Worm (Caenorhabditis elegans) whole organism, midembryonic: ENCODE measurements around the gene F08G2.7.

Experiments used
- T22C8.4 ChIP-seq: fragments of 200-800 bp; sonication (Bioruptor generic); IDR thresholded peaks from 2 replicates; pipeline ENCODE4 v1.3.6; 2022; ENCODE audit warnings: missing genetic modification characterization, missing compliant biosample characterization
- cog-1 ChIP-seq: sonication (generic microtip); optimal IDR thresholded peaks from 2 replicates; lab custom pipeline; 2016; ENCODE audit warnings: missing genetic modification characterization, missing compliant biosample characterization
- flt-1 ChIP-seq: fragments of 200-800 bp; sonication (Bioruptor generic); IDR thresholded peaks from 2 replicates; pipeline ENCODE4 v1.3.6; 2022; ENCODE audit warnings: missing genetic modification characterization, missing compliant biosample characterization
- klf-2 ChIP-seq: fragments of 200-800 bp; sonication (Bioruptor generic); conservative IDR thresholded peaks from 2 replicates; pipeline ENCODE4 v1.3.6; 2022; ENCODE audit warnings: missing genetic modification reagents, missing genetic modification characterization, missing compliant biosample characterization
- med-1 ChIP-seq: sonication (generic microtip); optimal IDR thresholded peaks from 2 replicates; lab custom pipeline; 2017; ENCODE audit warnings: missing genetic modification characterization, mild to moderate bottlenecking, missing compliant biosample characterization, antibody characterized with exemption, missing genetic modification reagents; ENCODE audit not compliant: insufficient read depth
- ref-1 ChIP-seq: fragments of 200-800 bp; sonication (Bioruptor generic); conservative IDR thresholded peaks from 2 replicates; pipeline ENCODE4 v1.3.6; 2022; ENCODE audit warnings: missing genetic modification reagents, missing genetic modification characterization, missing compliant biosample characterization
- tab-1 ChIP-seq: fragments of 200-800 bp; sonication (Bioruptor generic); IDR thresholded peaks from 2 replicates; pipeline ENCODE4 v1.3.6; 2022; ENCODE audit warnings: missing genetic modification characterization, missing compliant biosample characterization
- ztf-23 ChIP-seq: fragments of 200-800 bp; sonication (Bioruptor generic); IDR thresholded peaks from 2 replicates; pipeline ENCODE4 v1.3.6; 2022; ENCODE audit warnings: missing genetic modification reagents, missing genetic modification characterization, missing compliant biosample characterization
- ztf-29 ChIP-seq: fragments of 200-800 bp; sonication (Bioruptor generic); IDR thresholded peaks from 2 replicates; pipeline ENCODE4 v1.3.6; 2022; ENCODE audit warnings: missing genetic modification reagents, missing genetic modification characterization, missing compliant biosample characterization

The F08G2.7 gene

ce11 chrII:13841106-13841854 is at the start of gene F08G2.7:
TSS of gene F08G2.7 (minus strand) at chrII:13841156.
- peak; percentile 29; the same call in 1 of the 2 replicates for TF ChIP-seq ztf-29
- TF ChIP-seq med-1, result no peak

ce11 chrII:13888278-13888677 is 47.3 kb upstream of the F08G2.7 start, which contains the start of gene mcd-1:
TSS of gene mcd-1 (plus strand) at chrII:13888544.
- TF ChIP-seq klf-2 (no peak), cog-1 (tag; lab: Kevin White, UChicago) (peak; percentile 28), ref-1 (no peak), tab-1 (GFP tag; lab: Robert Waterston, UW) (no peak), flt-1 (no peak)

ce11 chrII:13886431-13886830 is 45.5 kb upstream of the F08G2.7 start:
- TF ChIP-seq cog-1 (tag; lab: Kevin White, UChicago) (no peak), ref-1 (no peak), ztf-23 (GFP tag; lab: Robert Waterston, UW) (no peak), ztf-29 (no peak), tab-1 (GFP tag; lab: Robert Waterston, UW) (no peak), T22C8.4 (GFP tag; lab: Robert Waterston, UW) (no peak), klf-2 (no peak)

ce11 chrII:13882405-13882804 is 41.4 kb upstream of the F08G2.7 start, which contains the start of gene hda-10:
TSS of gene hda-10 (plus strand) at chrII:13882705.
- TF ChIP-seq flt-1, result no peak
- no peak for TF ChIP-seq ztf-23 (GFP tag; lab: Robert Waterston, UW)
- TF ChIP-seq ztf-29, result no peak
- no peak for TF ChIP-seq med-1
- TF ChIP-seq tab-1 (GFP tag; lab: Robert Waterston, UW), result no peak
- no peak for TF ChIP-seq klf-2
- no peak for TF ChIP-seq cog-1 (tag; lab: Kevin White, UChicago)
- TF ChIP-seq T22C8.4 (GFP tag; lab: Robert Waterston, UW), result no peak
- TF ChIP-seq ref-1, result no peak

ce11 chrII:13879589-13879988 is 38.6 kb upstream of the F08G2.7 start:
- TF ChIP-seq T22C8.4 (GFP tag; lab: Robert Waterston, UW), result no peak
- TF ChIP-seq klf-2, result no peak

- TF ChIP-seq T22C8.4 (GFP tag; lab: Robert Waterston, UW), result no peak
These were observed 37.0 kb upstream of the F08G2.7 start for ce11 chrII:13877994-13878393.

ce11 chrII:13875734-13876133 is 34.8 kb upstream of the F08G2.7 start, which contains the start of gene ing-3:
TSS of gene ing-3 (plus strand) at chrII:13876034.
- no peak for TF ChIP-seq med-1

- TF ChIP-seq tab-1 (GFP tag; lab: Robert Waterston, UW) (no peak), T22C8.4 (GFP tag; lab: Robert Waterston, UW) (peak; percentile 56; the same call in 1 of the 2 replicates)
These were observed 31.4 kb upstream of the F08G2.7 start, which contains the start of the genes cup-14 and ndub-8 for ce11 chrII:13872191-13872889. TSS of gene cup-14 (minus strand) at chrII:13872241. TSS of gene ndub-8 (plus strand) at chrII:13872869.

- TF ChIP-seq ztf-29 (no peak), med-1 (no peak), tab-1 (GFP tag; lab: Robert Waterston, UW) (no peak), T22C8.4 (GFP tag; lab: Robert Waterston, UW) (no peak), flt-1 (no peak), ztf-23 (GFP tag; lab: Robert Waterston, UW) (no peak), klf-2 (no peak), ref-1 (no peak), cog-1 (tag; lab: Kevin White, UChicago) (no peak)
These were observed 21.5 kb upstream of the F08G2.7 start for ce11 chrII:13862453-13862852.

- TF ChIP-seq flt-1 (no peak), cog-1 (tag; lab: Kevin White, UChicago) (no peak), ztf-23 (GFP tag; lab: Robert Waterston, UW) (no peak), med-1 (no peak), klf-2 (no peak), tab-1 (GFP tag; lab: Robert Waterston, UW) (no peak), ztf-29 (no peak), ref-1 (no peak), T22C8.4 (GFP tag; lab: Robert Waterston, UW) (no peak)
These were observed 19.9 kb upstream of the F08G2.7 start for ce11 chrII:13860900-13861299.

ce11 chrII:13859847-13860246 is 18.9 kb upstream of the F08G2.7 start:
- TF ChIP-seq klf-2 (no peak), cog-1 (tag; lab: Kevin White, UChicago) (no peak), med-1 (no peak), ztf-29 (no peak), T22C8.4 (GFP tag; lab: Robert Waterston, UW) (no peak), flt-1 (no peak), ztf-23 (GFP tag; lab: Robert Waterston, UW) (no peak), tab-1 (GFP tag; lab: Robert Waterston, UW) (no peak), ref-1 (no peak)
